Fruit fly (Drosophila melanogaster) whole organism, prepupa: ENCODE measurements around the gene Or23a.
A peak's percentile ranks its signal among the peaks of the same experiment; 100 is the strongest.

Experiments
- CG10631 ChIP-seq: fragments of 200-800 bp; sonication (Bioruptor generic); optimal IDR thresholded peaks from 2 replicates; lab custom pipeline; 2016; ENCODE audit warnings: missing biosample characterization, missing genetic modification characterization
- CG10669 ChIP-seq: fragments of 200-800 bp; sonication (Bioruptor generic); optimal IDR thresholded peaks from 3 replicates; lab custom pipeline; 2018; ENCODE audit warnings: missing biosample characterization, mild to moderate bottlenecking, missing genetic modification characterization, moderate library complexity
- CG11294 ChIP-seq: fragments of 200-800 bp; sonication (Bioruptor generic); IDR thresholded peaks from 2 replicates; pipeline ENCODE4 v1.3.6; 2022; ENCODE audit warnings: missing biosample characterization, missing genetic modification characterization
- CG11762 ChIP-seq: fragments of 200-800 bp; sonication (Bioruptor generic); optimal IDR thresholded peaks from 3 replicates; lab custom pipeline; 2016; ENCODE audit warnings: missing biosample characterization, missing genetic modification characterization; ENCODE audit not compliant: insufficient read depth
- CG15336 ChIP-seq: fragments of 200-800 bp; sonication (Bioruptor generic); IDR thresholded peaks from 2 replicates; pipeline ENCODE4 v1.3.6; 2022; ENCODE audit warnings: missing biosample characterization, missing genetic modification characterization
- CG3032 ChIP-seq: fragments of 200-800 bp; optimal IDR thresholded peaks from 2 replicates; lab custom pipeline; 2019; ENCODE audit warnings: missing biosample characterization, mild to moderate bottlenecking, missing genetic modification characterization, moderate library complexity
- CG31627 ChIP-seq: fragments of 200-800 bp; sonication (Bioruptor generic); optimal IDR thresholded peaks from 3 replicates; lab custom pipeline; 2016; ENCODE audit warnings: missing biosample characterization, missing genetic modification characterization
- CG32006 ChIP-seq: fragments of 200-800 bp; sonication (Bioruptor generic); optimal IDR thresholded peaks from 3 replicates; lab custom pipeline; 2017; ENCODE audit warnings: missing biosample characterization, mild to moderate bottlenecking, missing genetic modification characterization
- CG3919 ChIP-seq: fragments of 200-800 bp; sonication (Bioruptor generic); optimal IDR thresholded peaks from 3 replicates; lab custom pipeline; 2016; ENCODE audit warnings: missing biosample characterization, missing genetic modification characterization
- CG6163 ChIP-seq: fragments of 200-800 bp; sonication (Bioruptor generic); IDR thresholded peaks from 3 replicates; pipeline ENCODE4 v1.3.6; 2022; ENCODE audit warnings: missing biosample characterization, missing genetic modification characterization
- CG6276 ChIP-seq: fragments of 200-800 bp; sonication (Bioruptor generic); optimal IDR thresholded peaks from 2 replicates; lab custom pipeline; 2017; ENCODE audit warnings: missing biosample characterization, mild to moderate bottlenecking, missing genetic modification characterization
- CG6808 ChIP-seq: fragments of 200-800 bp; sonication (Bioruptor generic); optimal IDR thresholded peaks from 3 replicates; lab custom pipeline; 2017; ENCODE audit warnings: missing biosample characterization, missing genetic modification characterization, mild to moderate bottlenecking, moderate library complexity, missing genetic modification reagents
- CG6854 ChIP-seq: fragments of 200-800 bp; sonication (Bioruptor generic); optimal IDR thresholded peaks from 2 replicates; lab custom pipeline; 2017; ENCODE audit warnings: missing biosample characterization, mild to moderate bottlenecking, missing genetic modification characterization
- CG8119 ChIP-seq: fragments of 200-800 bp; sonication (Bioruptor generic); IDR thresholded peaks from 3 replicates; pipeline ENCODE4 v1.3.6; 2022; ENCODE audit warnings: missing biosample characterization, missing genetic modification characterization
- CG8319 ChIP-seq: fragments of 200-800 bp; sonication (Bioruptor generic); optimal IDR thresholded peaks from 3 replicates; lab custom pipeline; 2016; ENCODE audit warnings: missing biosample characterization, missing genetic modification characterization
- CG8632 ChIP-seq: fragments of 200-800 bp; sonication (Bioruptor generic); optimal IDR thresholded peaks from 3 replicates; lab custom pipeline; 2016; ENCODE audit warnings: missing biosample characterization, missing genetic modification characterization
- CG9139 ChIP-seq: fragments of 200-800 bp; sonication (Bioruptor generic); optimal IDR thresholded peaks from 3 replicates; lab custom pipeline; 2017; ENCODE audit warnings: missing biosample characterization, mild to moderate bottlenecking, missing genetic modification characterization
- Eip75B ChIP-seq: fragments of 200-800 bp; sonication (Bioruptor generic); optimal IDR thresholded peaks from 3 replicates; lab custom pipeline; 2016; ENCODE audit warnings: missing biosample characterization, missing genetic modification characterization
- Eip78C ChIP-seq: fragments of 200-800 bp; sonication (Bioruptor generic); peaks from one replicate; lab custom pipeline; 2016; ENCODE audit warnings: missing biosample characterization, missing genetic modification characterization
- Ets21C ChIP-seq: fragments of 200-800 bp; sonication (Bioruptor generic); optimal IDR thresholded peaks from 3 replicates; lab custom pipeline; 2016; ENCODE audit warnings: missing biosample characterization, missing genetic modification characterization
- Ets96B ChIP-seq: fragments of 200-800 bp; optimal IDR thresholded peaks from 2 replicates; lab custom pipeline; 2019; ENCODE audit warnings: missing biosample characterization, mild to moderate bottlenecking, missing genetic modification characterization, moderate library complexity
- Hr38 ChIP-seq: sonication (Bioruptor generic); optimal IDR thresholded peaks from 2 replicates; lab custom pipeline; 2016; ENCODE audit warnings: missing biosample characterization, missing genetic modification characterization
- Hr39 ChIP-seq: fragments of 200-800 bp; sonication (Bioruptor generic); optimal IDR thresholded peaks from 2 replicates; lab custom pipeline; 2016; ENCODE audit warnings: missing biosample characterization, missing genetic modification characterization
- Hr4 ChIP-seq: fragments of 200-800 bp; sonication (Bioruptor generic); optimal IDR thresholded peaks from 3 replicates; lab custom pipeline; 2016; ENCODE audit warnings: missing biosample characterization, missing genetic modification characterization
- Lpt ChIP-seq: fragments of 200-800 bp; sonication (Bioruptor generic); optimal IDR thresholded peaks from 3 replicates; lab custom pipeline; 2016; ENCODE audit warnings: missing biosample characterization, missing genetic modification characterization
- Met ChIP-seq: fragments of 200-800 bp; sonication (Bioruptor generic); optimal IDR thresholded peaks from 3 replicates; lab custom pipeline; 2016; ENCODE audit warnings: missing biosample characterization, missing genetic modification characterization
- OdsH ChIP-seq: fragments of 200-800 bp; sonication (Bioruptor generic); optimal IDR thresholded peaks from 3 replicates; lab custom pipeline; 2016; ENCODE audit warnings: missing biosample characterization, missing genetic modification characterization
- Smox ChIP-seq: fragments of 200-800 bp; sonication (Bioruptor generic); optimal IDR thresholded peaks from 3 replicates; lab custom pipeline; 2016; ENCODE audit warnings: missing biosample characterization, missing genetic modification characterization
- Sox102F ChIP-seq: fragments of 200-800 bp; sonication (Bioruptor generic); optimal IDR thresholded peaks from 2 replicates; lab custom pipeline; 2016; ENCODE audit warnings: missing biosample characterization, mild to moderate bottlenecking, missing genetic modification characterization
- Sox15 ChIP-seq: fragments of 200-800 bp; sonication (Bioruptor generic); optimal IDR thresholded peaks from 3 replicates; lab custom pipeline; 2016; ENCODE audit warnings: missing biosample characterization, missing genetic modification characterization
- acj6 ChIP-seq: fragments of 200-800 bp; sonication (Bioruptor generic); optimal IDR thresholded peaks from 3 replicates; lab custom pipeline; 2016; ENCODE audit warnings: missing biosample characterization, missing genetic modification characterization
- cyc ChIP-seq: fragments of 200-800 bp; sonication (Bioruptor generic); optimal IDR thresholded peaks from 3 replicates; lab custom pipeline; 2016; ENCODE audit warnings: missing biosample characterization, missing genetic modification characterization
- dsx ChIP-seq: fragments of 200-800 bp; optimal IDR thresholded peaks from 3 replicates; lab custom pipeline; 2019; ENCODE audit warnings: missing biosample characterization, mild to moderate bottlenecking, missing genetic modification characterization, moderate library complexity; ENCODE audit not compliant: poor library complexity, severe bottlenecking
- esn ChIP-seq: fragments of 200-800 bp; sonication (Bioruptor generic); optimal IDR thresholded peaks from 2 replicates; lab custom pipeline; 2016; ENCODE audit warnings: missing biosample characterization, mild to moderate bottlenecking, missing genetic modification characterization, moderate library complexity
- fkh ChIP-seq: fragments of 200-800 bp; sonication (Bioruptor generic); optimal IDR thresholded peaks from 3 replicates; lab custom pipeline; 2017; ENCODE audit warnings: missing biosample characterization, mild to moderate bottlenecking, missing genetic modification characterization, moderate library complexity
- lz ChIP-seq: fragments of 200-800 bp; sonication (Bioruptor generic); optimal IDR thresholded peaks from 3 replicates; lab custom pipeline; 2016; ENCODE audit warnings: missing biosample characterization, missing genetic modification characterization
- net ChIP-seq: fragments of 200-800 bp; sonication (Bioruptor generic); optimal IDR thresholded peaks from 3 replicates; lab custom pipeline; 2016; ENCODE audit warnings: missing biosample characterization, missing genetic modification characterization
- pdm3 ChIP-seq: fragments of 200-800 bp; sonication (Bioruptor generic); optimal IDR thresholded peaks from 3 replicates; lab custom pipeline; 2016; ENCODE audit warnings: missing biosample characterization, missing genetic modification characterization
- salr ChIP-seq, 2 experiments: fragments of 200-800 bp; sonication (Bioruptor generic); optimal IDR thresholded peaks; 3 replicates each; lab custom pipeline; 2016 to 2018; ENCODE audit warnings: missing biosample characterization in 2 of 2, missing genetic modification characterization in 2 of 2, mild to moderate bottlenecking in 1 of 2
- spab ChIP-seq: fragments of 200-800 bp; sonication (Bioruptor generic); optimal IDR thresholded peaks from 2 replicates; lab custom pipeline; 2017; ENCODE audit warnings: missing biosample characterization, mild to moderate bottlenecking, missing genetic modification characterization, missing genetic modification reagents
- ss ChIP-seq, 2 experiments: fragments of 200-800 bp; sonication (Bioruptor generic); optimal IDR thresholded peaks; 2 replicates in 1 of 2; 3 replicates in 1 of 2; lab custom pipeline; 2017 to 2018; ENCODE audit warnings: mild to moderate bottlenecking in 2 of 2, missing biosample characterization in 2 of 2, missing genetic modification characterization in 2 of 2, moderate library complexity in 1 of 2
- svp ChIP-seq: fragments of 200-800 bp; sonication (Bioruptor generic); peaks from one replicate; lab custom pipeline; 2016; ENCODE audit warnings: missing biosample characterization, missing genetic modification characterization

The Or23a gene

DNA sequence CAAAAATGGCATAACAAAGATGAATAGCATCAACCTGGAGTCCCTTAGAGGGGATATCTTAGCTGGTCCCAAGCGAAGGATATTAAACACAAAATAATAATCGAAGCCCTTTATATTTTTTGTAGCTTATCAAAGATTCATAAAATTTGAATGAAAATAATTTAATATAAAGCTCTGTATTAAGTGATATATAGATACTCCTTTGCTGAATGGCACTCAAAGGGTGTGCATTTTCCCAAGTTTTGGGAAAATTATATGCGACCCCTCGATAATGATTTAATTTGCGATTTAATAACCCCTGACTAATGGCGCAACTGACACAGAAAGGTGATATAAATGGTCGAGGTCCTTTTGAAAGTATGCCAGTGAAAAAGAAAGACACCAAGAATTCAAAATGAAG, at the start of gene Or23a:
TSS of gene Or23a (plus strand) at position 301 of the 400 bp plus-strand sequence.
- TF ChIP-seq ss (GFP tag; optimal IDR thresholded peaks at IDR 0.05; lab: Kevin White, UChicago) (no peak), CG6808 (no peak), Hr38 (no peak), CG8319 (GFP tag; lab: Kevin White, UChicago) (no peak), spab (no peak), dsx (GFP tag; lab: Kevin White, UChicago) (no peak), net (GFP tag; lab: Kevin White, UChicago) (no peak), CG3032 (tag; lab: Kevin White, UChicago) (no peak), CG11294 (GFP tag; lab: Robert Waterston, UW) (no peak), Eip75B (GFP tag; lab: Kevin White, UChicago) (no peak)

DNA sequence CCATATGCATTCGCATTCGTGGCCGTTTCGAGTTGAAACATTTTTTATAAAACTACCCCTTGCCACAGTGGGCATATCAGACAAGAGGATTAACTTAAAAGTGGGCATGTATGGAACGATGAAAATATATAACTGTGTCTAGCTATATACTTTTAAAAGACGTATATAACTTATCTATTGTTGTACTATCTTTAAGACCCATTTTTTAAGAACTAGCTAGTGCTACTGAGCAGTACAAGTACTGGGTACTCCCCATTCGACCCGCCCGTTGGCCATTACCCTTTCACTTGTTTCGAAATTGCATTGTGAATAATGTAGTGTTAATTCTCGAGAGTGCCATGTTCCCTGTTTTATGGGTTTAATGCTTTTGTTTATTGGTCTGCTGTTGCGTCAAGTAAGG, 47.1 kb upstream of the Or23a start:
- TF ChIP-seq Hr39 (peak; percentile 34), Smox (GFP tag; lab: Kevin White, UChicago) (peak; percentile 5), CG6854 (GFP tag; lab: Kevin White, UChicago) (no peak), CG32006 (GFP tag; lab: Kevin White, UChicago) (no peak), CG11762 (no peak), Sox15 (GFP tag; lab: Kevin White, UChicago) (no peak), CG8319 (GFP tag; lab: Kevin White, UChicago) (no peak), svp (GFP tag; lab: Kevin White, UChicago) (peak; percentile 72), cyc (GFP tag; lab: Kevin White, UChicago) (peak; percentile 15), CG3919 (GFP tag; lab: Kevin White, UChicago) (peak; percentile 4), fkh (no peak), Eip75B (GFP tag; lab: Kevin White, UChicago) (no peak), lz (peak; percentile 10), Ets21C (GFP tag; lab: Kevin White, UChicago) (peak; percentile 3), CG8119 (GFP tag; lab: Robert Waterston, UW) (no peak), CG10669 (GFP tag; lab: Kevin White, UChicago) (peak; percentile 25), Eip78C (peak; percentile 64), pdm3 (GFP tag; lab: Kevin White, UChicago) (peak; percentile 36), CG8632 (GFP tag; lab: Kevin White, UChicago) (no peak), Met (peak; percentile 30), acj6 (GFP tag; lab: Kevin White, UChicago) (peak; percentile 12), Ets96B (peak; percentile 3), Sox102F (GFP tag; lab: Kevin White, UChicago) (peak; percentile 9), CG10631 (no peak), dsx (GFP tag; lab: Kevin White, UChicago) (no peak), CG31627 (GFP tag; lab: Kevin White, UChicago) (peak; percentile 18), CG6163 (GFP tag; lab: Robert Waterston, UW) (no peak), OdsH (peak; percentile 13)

dm6 chr2L:2609694-2610093, 44.2 kb upstream of the Or23a start, which contains the start of gene CG15395:
Gene CG15395, plus strand, starts transcription at chr2L:2609994.
- TF ChIP-seq CG15336 (GFP tag; lab: Robert Waterston, UW) (no peak), Hr4 (no peak)

DNA sequence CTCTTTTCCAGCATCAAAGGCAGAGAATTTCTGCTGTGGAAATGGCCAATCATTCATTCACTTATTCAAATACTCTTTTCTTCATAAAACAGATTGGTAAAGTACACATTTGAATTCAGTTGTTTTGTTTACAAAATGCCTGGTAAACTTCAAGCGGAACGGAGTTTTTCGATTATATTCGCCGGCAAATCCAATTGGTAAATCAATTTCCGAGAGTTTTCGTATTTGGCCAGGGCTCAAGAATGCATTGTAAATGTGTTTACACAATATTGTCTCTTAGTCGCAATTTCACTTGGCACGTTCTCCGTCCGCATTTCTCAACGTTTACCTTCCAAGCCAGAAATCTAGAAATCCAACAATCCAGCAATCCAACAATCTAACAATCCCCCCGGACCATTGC, 34.0 kb upstream of the Or23a start, which contains the start of gene CG43403:
TSS of gene CG43403 (plus strand) at position 301 of the 400 bp plus-strand sequence.
- TF ChIP-seq CG6276 (GFP tag; lab: Kevin White, UChicago) (no peak), Lpt (no peak), salr (GFP tag; optimal IDR thresholded peaks at IDR 0.05; lab: Kevin White, UChicago) (no peak), lz (no peak), Sox15 (GFP tag; lab: Kevin White, UChicago) (no peak), Ets96B (no peak), acj6 (GFP tag; lab: Kevin White, UChicago) (no peak), esn (GFP tag; lab: Kevin White, UChicago) (no peak), Eip75B (GFP tag; lab: Kevin White, UChicago) (no peak), CG11762 (no peak), CG9139 (GFP tag; lab: Kevin White, UChicago) (no peak), Hr39 (no peak)
